Fruit fly (Drosophila melanogaster) whole organism, pupa: Measurements from ENCODE around the gene Snoo.

ENCODE experiments used
- CG10348 ChIP-seq: fragments of 200-800 bp; sonication (Bioruptor generic); IDR thresholded peaks from 2 replicates; pipeline ENCODE4 v1.3.6; 2022; ENCODE audit warnings: missing biosample characterization, missing genetic modification characterization
- CG12605 ChIP-seq: fragments of 200-800 bp; sonication (Bioruptor generic); IDR thresholded peaks from 2 replicates; pipeline ENCODE4 v1.3.6; 2022; ENCODE audit warnings: missing biosample characterization, missing genetic modification characterization
- CG13204 ChIP-seq: fragments of 200-800 bp; sonication (Bioruptor generic); optimal IDR thresholded peaks from 2 replicates; lab custom pipeline; 2018; ENCODE audit warnings: missing biosample characterization, mild to moderate bottlenecking, missing genetic modification characterization, moderate library complexity
- CG14655 ChIP-seq: fragments of 200-800 bp; sonication (Bioruptor generic); optimal IDR thresholded peaks from 3 replicates; lab custom pipeline; 2017; ENCODE audit warnings: mild to moderate bottlenecking, missing biosample characterization, missing genetic modification reagents, missing genetic modification characterization
- CG15710 ChIP-seq: fragments of 200-800 bp; sonication (Bioruptor generic); optimal IDR thresholded peaks from 2 replicates; lab custom pipeline; 2018; ENCODE audit warnings: missing biosample characterization, mild to moderate bottlenecking, missing genetic modification characterization, moderate library complexity
- CG17806 ChIP-seq: fragments of 200-800 bp; sonication (Bioruptor generic); optimal IDR thresholded peaks from 2 replicates; lab custom pipeline; 2018; ENCODE audit warnings: missing biosample characterization, mild to moderate bottlenecking, missing genetic modification characterization, moderate library complexity
- CG32121 ChIP-seq: fragments of 200-800 bp; sonication (Bioruptor generic); IDR thresholded peaks from 2 replicates; pipeline ENCODE4 v1.3.6; 2022; ENCODE audit warnings: missing biosample characterization, missing genetic modification characterization
- CG34367 ChIP-seq: fragments of 200-800 bp; sonication (Bioruptor generic); optimal IDR thresholded peaks from 2 replicates; lab custom pipeline; 2018; ENCODE audit warnings: missing biosample characterization, mild to moderate bottlenecking, missing genetic modification characterization
- CG4496 ChIP-seq: fragments of 200-800 bp; sonication (Bioruptor generic); IDR thresholded peaks from 3 replicates; pipeline ENCODE4 v1.3.6; 2022; ENCODE audit warnings: missing biosample characterization, missing genetic modification characterization
- CG8159 ChIP-seq: fragments of 200-800 bp; sonication (Bioruptor generic); optimal IDR thresholded peaks from 3 replicates; lab custom pipeline; 2018; ENCODE audit warnings: missing biosample characterization, mild to moderate bottlenecking, missing genetic modification characterization, moderate library complexity
- CG8301 ChIP-seq: fragments of 200-800 bp; sonication (Bioruptor generic); optimal IDR thresholded peaks from 2 replicates; lab custom pipeline; 2018; ENCODE audit warnings: missing biosample characterization, mild to moderate bottlenecking, missing genetic modification characterization
- CG9948 ChIP-seq: fragments of 200-800 bp; sonication (Bioruptor generic); optimal IDR thresholded peaks from 2 replicates; lab custom pipeline; 2018; ENCODE audit warnings: missing biosample characterization, mild to moderate bottlenecking, missing genetic modification characterization, moderate library complexity
- D1 ChIP-seq: fragments of 200-800 bp; sonication (Bioruptor generic); optimal IDR thresholded peaks from 2 replicates; lab custom pipeline; 2018; ENCODE audit warnings: missing biosample characterization, mild to moderate bottlenecking, missing genetic modification characterization, moderate library complexity
- EcR ChIP-seq: fragments of 200-800 bp; sonication (Bioruptor generic); optimal IDR thresholded peaks from 3 replicates; lab custom pipeline; 2019; ENCODE audit warnings: missing biosample characterization, missing genetic modification characterization, mild to moderate bottlenecking, moderate library complexity, missing genetic modification reagents
- Ets98B ChIP-seq: fragments of 200-800 bp; sonication (Bioruptor generic); IDR thresholded peaks from 2 replicates; pipeline ENCODE4 v1.3.6; 2022; ENCODE audit warnings: missing biosample characterization, missing genetic modification characterization
- Pif1A ChIP-seq: fragments of 200-800 bp; sonication (Bioruptor generic); optimal IDR thresholded peaks from 3 replicates; lab custom pipeline; 2016; ENCODE audit warnings: missing biosample characterization, missing genetic modification characterization
- Pif1B ChIP-seq: fragments of 200-800 bp; sonication (Bioruptor generic); optimal IDR thresholded peaks from 3 replicates; lab custom pipeline; 2016; ENCODE audit warnings: missing biosample characterization, missing genetic modification characterization
- Snoo ChIP-seq: fragments of 200-800 bp; sonication (Bioruptor generic); optimal IDR thresholded peaks from 3 replicates; lab custom pipeline; 2017; ENCODE audit warnings: missing biosample characterization, mild to moderate bottlenecking, missing genetic modification characterization, inconsistent platforms
- fd96Ca ChIP-seq: fragments of 200-800 bp; sonication (Bioruptor generic); IDR thresholded peaks from 3 replicates; pipeline ENCODE4 v1.3.6; 2022; ENCODE audit warnings: missing biosample characterization, missing genetic modification characterization
- gl ChIP-seq: fragments of 200-800 bp; sonication (Bioruptor generic); optimal IDR thresholded peaks from 2 replicates; lab custom pipeline; 2018; ENCODE audit warnings: missing biosample characterization, mild to moderate bottlenecking, missing genetic modification characterization
- rn ChIP-seq: fragments of 200-800 bp; sonication (Bioruptor generic); IDR thresholded peaks from 2 replicates; pipeline ENCODE4 v1.3.6; 2022; ENCODE audit warnings: missing biosample characterization, missing genetic modification characterization

Gene Snoo

dm6 chr2L:7970001-7970400 lies 14.0 kb downstream of the Snoo start:
- TF ChIP-seq CG12605 (no peak), CG10348 (GFP tag; lab: Robert Waterston, UW) (no peak), Ets98B (GFP tag; lab: Robert Waterston, UW) (no peak), Pif1A (GFP tag; lab: Kevin White, UChicago) (no peak), CG9948 (no peak), CG34367 (tag; lab: Kevin White, UChicago) (no peak), CG14655 (no peak)

dm6 chr2L:7969329-7969728 lies 14.7 kb downstream of the Snoo start:
- no peak for TF ChIP-seq CG32121 (GFP tag; lab: Robert Waterston, UW)
- no peak for TF ChIP-seq Pif1A (GFP tag; lab: Kevin White, UChicago)
- TF ChIP-seq CG17806 (tag; lab: Kevin White, UChicago): no peak
- no peak for TF ChIP-seq CG10348 (GFP tag; lab: Robert Waterston, UW)
- peak; percentile 19; the same call in 1 of the 3 replicates for TF ChIP-seq CG4496

- TF ChIP-seq CG34367 (tag; lab: Kevin White, UChicago): no peak
- TF ChIP-seq Pif1A (GFP tag; lab: Kevin White, UChicago): no peak
- TF ChIP-seq CG8301 (tag; lab: Kevin White, UChicago): peak; percentile 57
- peak; percentile 43 for TF ChIP-seq CG17806 (tag; lab: Kevin White, UChicago)
- TF ChIP-seq CG15710 (tag; lab: Kevin White, UChicago): peak; percentile 32
- TF ChIP-seq gl (tag; lab: Kevin White, UChicago): no peak
- TF ChIP-seq CG4496: 0 out of 3 replicates have a peak, but pooled peaks have one; percentile 23
- TF ChIP-seq CG32121 (GFP tag; lab: Robert Waterston, UW): peak; percentile 41; the same call in 1 of the 2 replicates
- TF ChIP-seq EcR (GFP tag; lab: Kevin White, UChicago): no peak
- TF ChIP-seq CG13204 (GFP tag; lab: Kevin White, UChicago): no peak
- TF ChIP-seq rn (GFP tag; lab: Robert Waterston, UW): no peak
- TF ChIP-seq CG12605: no peak
- no peak for TF ChIP-seq Pif1B (GFP tag; lab: Kevin White, UChicago)
- TF ChIP-seq Ets98B (GFP tag; lab: Robert Waterston, UW): peak; percentile 39; the same call in 1 of the 2 replicates
- TF ChIP-seq fd96Ca (GFP tag; lab: Robert Waterston, UW): no peak
- TF ChIP-seq D1 (tag; lab: Kevin White, UChicago): peak; percentile 63
- TF ChIP-seq CG10348 (GFP tag; lab: Robert Waterston, UW): no peak
- peak; percentile 59 for TF ChIP-seq CG9948
- peak; percentile 64 for TF ChIP-seq CG14655
- no peak for TF ChIP-seq Snoo (tag; lab: Kevin White, UChicago)
- peak; percentile 73 for TF ChIP-seq CG8159
Measured at dm6 chr2L:7968054-7968453, 15.9 kb downstream of the Snoo start.

dm6 chr2L:7967645-7968044 lies 16.4 kb downstream of the Snoo start:
- no peak for TF ChIP-seq gl (tag; lab: Kevin White, UChicago)
- TF ChIP-seq CG4496: 0 out of 3 replicates have a peak, but pooled peaks have one; percentile 14

dm6 chr2L:7966866-7967549 lies 17.0 kb downstream of the Snoo start:
- no peak for TF ChIP-seq CG32121 (GFP tag; lab: Robert Waterston, UW)
- peak; percentile 25 for TF ChIP-seq CG14655
- no peak for TF ChIP-seq CG34367 (tag; lab: Kevin White, UChicago)
- peak; percentile 35 for TF ChIP-seq EcR (GFP tag; lab: Kevin White, UChicago)
- TF ChIP-seq CG8301 (tag; lab: Kevin White, UChicago): no peak

dm6 chr2L:7966461-7966846 lies 17.5 kb downstream of the Snoo start:
- no peak for TF ChIP-seq CG9948
- TF ChIP-seq Pif1B (GFP tag; lab: Kevin White, UChicago): no peak
- no peak for TF ChIP-seq CG13204 (GFP tag; lab: Kevin White, UChicago)
- TF ChIP-seq CG8159: no peak
- TF ChIP-seq CG12605: no peak
- TF ChIP-seq Pif1A (GFP tag; lab: Kevin White, UChicago): no peak
- TF ChIP-seq CG14655: no peak
- no peak for TF ChIP-seq CG32121 (GFP tag; lab: Robert Waterston, UW)
- TF ChIP-seq CG8301 (tag; lab: Kevin White, UChicago): no peak
- no peak for TF ChIP-seq fd96Ca (GFP tag; lab: Robert Waterston, UW)
- TF ChIP-seq gl (tag; lab: Kevin White, UChicago): no peak
- TF ChIP-seq Snoo (tag; lab: Kevin White, UChicago): no peak
- no peak for TF ChIP-seq Ets98B (GFP tag; lab: Robert Waterston, UW)
- TF ChIP-seq CG10348 (GFP tag; lab: Robert Waterston, UW): no peak
